Worm (Caenorhabditis elegans) whole organism, early embryonic: Measurements from ENCODE around the gene nfx-1.

Experiments
- F13C5.2 ChIP-seq: sonication (generic microtip); optimal IDR thresholded peaks from 2 replicates; lab custom pipeline; 2017; ENCODE audit warnings: mild to moderate bottlenecking, missing genetic modification characterization, inconsistent platforms, missing compliant biosample characterization
- aly-1 ChIP-seq: sonication (generic microtip); optimal IDR thresholded peaks from 2 replicates; lab custom pipeline; 2016; ENCODE audit warnings: missing genetic modification characterization, missing compliant biosample characterization
- ama-1 ChIP-seq: fragments of 150-350 bp; optimal IDR thresholded peaks from 2 replicates; lab custom pipeline; 2014
- ceh-13 ChIP-seq: fragments of 200-800 bp; sonication (Bioruptor generic); optimal IDR thresholded peaks from 2 replicates; lab custom pipeline; 2018; ENCODE audit warnings: mild to moderate bottlenecking, missing genetic modification characterization, missing compliant biosample characterization
- ceh-36 ChIP-seq: sonication (generic microtip); optimal IDR thresholded peaks from 2 replicates; lab custom pipeline; 2016; ENCODE audit warnings: missing genetic modification characterization, inconsistent platforms, missing compliant biosample characterization
- flt-1 ChIP-seq: fragments of 200-800 bp; sonication (Bioruptor generic); IDR thresholded peaks from 2 replicates; pipeline ENCODE4 v1.3.6; 2022; ENCODE audit warnings: missing genetic modification characterization, missing compliant biosample characterization
- hnd-1 ChIP-seq: sonication (generic microtip); optimal IDR thresholded peaks from 2 replicates; lab custom pipeline; 2016; ENCODE audit warnings: missing genetic modification characterization, missing compliant biosample characterization
- scrt-1 ChIP-seq: fragments of 200-800 bp; sonication (Bioruptor generic); IDR thresholded peaks from 2 replicates; pipeline ENCODE4 v1.3.6; 2022; ENCODE audit warnings: missing genetic modification characterization, missing compliant biosample characterization
- sea-1 ChIP-seq: fragments of 200-800 bp; sonication (Bioruptor generic); conservative IDR thresholded peaks from 2 replicates; pipeline ENCODE4 v1.3.6; 2022; ENCODE audit warnings: missing genetic modification characterization, missing compliant biosample characterization
- tra-4 ChIP-seq: sonication (generic microtip); optimal IDR thresholded peaks from 2 replicates; lab custom pipeline; 2017; ENCODE audit warnings: missing genetic modification characterization, missing compliant biosample characterization

ce11 chrIII:6339919-6340434 is 35.2 kb upstream of the nfx-1 start, which contains the start of gene let-767:
- TF ChIP-seq ama-1 = no peak
- TF ChIP-seq sea-1 = no peak
- no peak for TF ChIP-seq ceh-13 (GFP tag; lab: Kevin White, UChicago)
- no peak for TF ChIP-seq scrt-1 (GFP tag; lab: Robert Waterston, UW)
- no peak for TF ChIP-seq hnd-1 (tag; lab: Kevin White, UChicago)
- TF ChIP-seq F13C5.2 (tag; lab: Kevin White, UChicago) = no peak
- TF ChIP-seq flt-1 (GFP tag; lab: Robert Waterston, UW) = no peak
- TF ChIP-seq aly-1 (tag; lab: Kevin White, UChicago) = no peak
- TF ChIP-seq tra-4 (tag; lab: Kevin White, UChicago) = no peak
- TF ChIP-seq ceh-36 (tag; lab: Kevin White, UChicago) = no peak
